Worm (Caenorhabditis elegans): ENCODE measurements around the gene bath-15.

The bath-15 gene

DNA sequence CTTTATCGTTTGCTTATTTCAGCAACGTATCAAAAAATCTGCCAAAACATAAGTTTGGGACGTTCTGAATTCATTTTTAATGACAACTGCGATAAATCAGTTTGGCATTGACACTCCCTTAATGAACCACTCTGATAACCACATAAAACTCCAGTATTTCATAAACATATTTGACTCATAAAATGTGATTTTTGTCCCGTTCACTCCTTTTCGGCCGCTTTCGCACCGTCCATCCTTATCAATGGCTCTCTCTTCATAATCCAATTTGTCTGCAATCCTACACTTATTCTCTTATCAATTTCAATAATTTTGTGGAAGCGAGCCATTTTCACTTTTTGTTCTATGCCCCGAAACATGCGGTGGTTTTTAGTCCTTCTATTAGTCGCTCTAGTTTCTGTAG is 17.3 kb downstream of the bath-15 start, which contains the start of gene pcp-1 (continued):
- TF ChIP-seq fos-1 (tag; optimal IDR thresholded peaks at IDR 0.05) (no peak), nhr-25 (tag; optimal IDR thresholded peaks at IDR 0.05; ENCODE audit: borderline replicate concordance, insufficient read depth) (no peak), D1046.2 (GFP tag; IDR thresholded peaks at IDR 0.05) (no peak), aha-1 (tag) (no peak), lin-38 (GFP tag; IDR thresholded peaks at IDR 0.05) (no peak), nhr-6 (tag; optimal IDR thresholded peaks at IDR 0.05) (peak; percentile 43), zip-11 (GFP tag; IDR thresholded peaks at IDR 0.05) (no peak), unc-39 (tag; optimal IDR thresholded peaks at IDR 0.05) (no peak), fkh-10 (GFP tag; optimal IDR thresholded peaks at IDR 0.05) (no peak), lin-13 (GFP tag; optimal IDR thresholded peaks at IDR 0.05) (no peak), F10B5.3 (tag; optimal IDR thresholded peaks at IDR 0.05) (no peak)

DNA sequence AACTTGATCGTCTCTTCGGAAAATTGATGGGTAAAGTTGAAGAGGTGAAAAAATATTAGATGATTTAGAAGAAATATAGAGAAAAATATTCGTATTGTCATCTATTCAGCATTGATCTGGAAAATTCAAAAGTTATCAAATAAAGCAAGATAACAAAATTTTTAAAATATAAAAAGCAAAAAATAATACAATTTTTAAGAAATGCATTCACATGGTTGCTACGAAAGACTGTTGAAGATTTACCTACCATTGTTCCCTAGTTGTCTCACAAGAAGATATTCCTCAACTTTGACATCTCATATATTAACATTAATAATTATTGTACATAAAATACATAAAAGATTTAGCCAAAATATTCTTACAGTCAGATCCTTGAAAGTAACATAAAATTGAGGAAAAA is 21.5 kb downstream of the bath-15 start, which contains the start of gene cdh-3:
Gene cdh-3 (minus strand): TSS at position 101 of the 400 bp plus-strand sequence.
- no peak for TF ChIP-seq saeg-2 (GFP tag; IDR thresholded peaks at IDR 0.05)
- TF ChIP-seq duxl-1 (tag; optimal IDR thresholded peaks at IDR 0.05; ENCODE audit: poor library complexity) = no peak
- TF ChIP-seq mxl-2 (GFP tag; conservative IDR thresholded peaks at IDR 0.05) = no peak
- no peak for TF ChIP-seq ztf-11 (tag; optimal IDR thresholded peaks at IDR 0.05)
- TF ChIP-seq ztf-7 (tag; optimal IDR thresholded peaks at IDR 0.05) = no peak
- no peak for TF ChIP-seq pqm-1 (tag; optimal IDR thresholded peaks at IDR 0.05)
- TF ChIP-seq dve-1 (tag; optimal IDR thresholded peaks at IDR 0.05; ENCODE audit: insufficient read depth) = no peak
- TF ChIP-seq D1046.2 (GFP tag; IDR thresholded peaks at IDR 0.05) = no peak
- TF ChIP-seq hmg-1.1 (GFP tag; IDR thresholded peaks at IDR 0.05) = no peak
- no peak for TF ChIP-seq T20F7.1 (GFP tag; optimal IDR thresholded peaks at IDR 0.05)
- no peak for TF ChIP-seq rbr-2 (tag; optimal IDR thresholded peaks at IDR 0.05)
- TF ChIP-seq aha-1 (tag) = no peak
- no peak for TF ChIP-seq nhr-237 (tag; optimal IDR thresholded peaks at IDR 0.05)
- no peak for TF ChIP-seq mxl-3 (GFP tag; optimal IDR thresholded peaks at IDR 0.05)
- no peak for TF ChIP-seq zfp-3 (GFP tag; conservative IDR thresholded peaks at IDR 0.05)
- TF ChIP-seq madf-5 (GFP tag; IDR thresholded peaks at IDR 0.05) = no peak

DNA sequence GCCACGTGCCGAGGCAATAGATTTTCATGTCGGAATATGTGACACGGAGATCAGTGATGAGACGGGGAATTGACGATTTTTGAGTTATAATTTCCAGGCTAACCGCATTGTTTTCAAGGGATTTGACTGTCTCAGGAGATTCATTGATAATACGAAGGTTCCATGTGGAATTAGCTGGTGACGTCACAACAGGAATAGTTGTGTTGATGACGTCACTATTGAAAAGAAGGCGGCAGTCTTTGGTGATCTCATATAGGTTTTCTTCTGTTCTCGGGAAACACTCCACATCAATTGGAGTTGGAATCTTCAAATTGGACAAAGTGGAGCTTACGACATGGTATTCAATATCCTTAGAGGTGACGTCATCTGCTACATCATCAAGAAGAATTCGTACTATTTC is 32.6 kb downstream of the bath-15 start:
- TF ChIP-seq Y5F2A.4 (GFP tag; optimal IDR thresholded peaks at IDR 0.05) = no peak
- TF ChIP-seq ctbp-1 (GFP tag; IDR thresholded peaks at IDR 0.05) = no peak
- no peak for TF ChIP-seq fkh-10 (GFP tag; optimal IDR thresholded peaks at IDR 0.05)
- no peak for TF ChIP-seq dve-1 (tag; optimal IDR thresholded peaks at IDR 0.05; ENCODE audit: insufficient read depth)
- no peak for TF ChIP-seq duxl-1 (tag; optimal IDR thresholded peaks at IDR 0.05; ENCODE audit: poor library complexity)
- no peak for TF ChIP-seq dmd-6 (GFP tag; IDR thresholded peaks at IDR 0.05)
- TF ChIP-seq arid-1 (GFP tag; conservative IDR thresholded peaks at IDR 0.05) = no peak
- no peak for TF ChIP-seq ama-1 (optimal IDR thresholded peaks at IDR 0.05)
- TF ChIP-seq saeg-2 (GFP tag; IDR thresholded peaks at IDR 0.05) = no peak

DNA sequence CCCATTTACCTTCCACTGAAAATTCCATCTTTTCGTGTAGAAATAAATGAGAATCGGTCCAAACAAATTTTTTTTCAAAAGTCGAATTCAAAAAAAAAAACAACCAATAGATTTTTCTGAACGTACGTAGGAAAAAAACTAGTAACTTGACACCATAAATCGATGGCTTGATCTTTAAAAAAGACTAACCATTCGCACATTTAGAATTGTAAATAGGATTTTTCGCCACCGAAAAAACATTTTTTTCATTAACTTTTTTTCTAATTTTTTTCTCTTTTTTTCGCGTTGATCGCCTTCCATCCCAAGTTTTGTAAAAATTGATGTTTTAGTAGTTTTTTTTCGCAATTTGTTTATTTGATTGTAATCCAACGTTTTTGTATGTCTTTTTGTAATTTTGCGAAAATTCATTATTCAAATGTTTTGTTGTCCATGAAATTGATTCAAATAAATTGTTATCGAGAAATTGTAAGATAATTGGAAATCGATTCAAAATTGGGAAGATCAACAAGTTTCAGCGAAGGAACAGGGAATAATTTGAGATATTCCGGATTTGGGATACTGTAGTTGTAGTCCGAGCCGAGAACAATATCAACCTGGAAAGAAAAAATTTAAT is 38.1 kb downstream of the bath-15 start:
- TF ChIP-seq aly-2 (tag; optimal IDR thresholded peaks at IDR 0.05) = no peak
- TF ChIP-seq gei-8 (GFP tag; optimal IDR thresholded peaks at IDR 0.05) = peak; percentile 56
- TF ChIP-seq unc-39 (tag; optimal IDR thresholded peaks at IDR 0.05) = no peak
- no peak for TF ChIP-seq daf-16 (GFP tag; optimal IDR thresholded peaks at IDR 0.05)
- TF ChIP-seq daf-16 (tag; optimal IDR thresholded peaks at IDR 0.05) = peak; percentile 35
- no peak for TF ChIP-seq ceh-28 (tag; optimal IDR thresholded peaks at IDR 0.05)
- TF ChIP-seq F10B5.3 (tag; optimal IDR thresholded peaks at IDR 0.05) = no peak
- TF ChIP-seq hmg-1.1 (GFP tag; IDR thresholded peaks at IDR 0.05) = no peak
- TF ChIP-seq daf-12 (tag; optimal IDR thresholded peaks at IDR 0.05) = no peak
- TF ChIP-seq tag-97 (GFP tag; IDR thresholded peaks at IDR 0.05) = 0 out of 2 replicates have a peak, but pooled peaks have one; percentile 6
- peak; percentile 44 for TF ChIP-seq duxl-1 (tag; optimal IDR thresholded peaks at IDR 0.05; ENCODE audit: poor library complexity)
- TF ChIP-seq lin-38 (GFP tag; IDR thresholded peaks at IDR 0.05) = no peak
- no peak for TF ChIP-seq F37D6.2 (tag; optimal IDR thresholded peaks at IDR 0.05)
- TF ChIP-seq vab-7 (GFP tag; IDR thresholded peaks at IDR 0.05) = no peak
- peak; percentile 12 for TF ChIP-seq hlh-30 (tag; optimal IDR thresholded peaks at IDR 0.05; ENCODE audit: insufficient read depth)
- peak; percentile 46 for TF ChIP-seq arid-1 (GFP tag; conservative IDR thresholded peaks at IDR 0.05)
- TF ChIP-seq ceh-82 (tag; optimal IDR thresholded peaks at IDR 0.05) = no peak
- no peak for TF ChIP-seq zip-11 (GFP tag; IDR thresholded peaks at IDR 0.05)
- TF ChIP-seq attf-4 (tag; optimal IDR thresholded peaks at IDR 0.05) = no peak
- no peak for TF ChIP-seq hlh-11 (tag; optimal IDR thresholded peaks at IDR 0.05)
- no peak for TF ChIP-seq F26F4.8 (GFP tag; conservative IDR thresholded peaks at IDR 0.05)
- TF ChIP-seq nhr-102 (tag; optimal IDR thresholded peaks at IDR 0.05) = peak; percentile 27
- peak; percentile 67 for TF ChIP-seq nhr-77 (tag; optimal IDR thresholded peaks at IDR 0.05)
